Worm (Caenorhabditis elegans): ENCODE data around the gene C18A11.4.

Gene C18A11.4

ce11 chrX:8083330-8083729, 38.0 kb downstream of the C18A11.4 start:
- no peak for TF ChIP-seq unc-39 (tag; optimal IDR thresholded peaks at IDR 0.05)
- TF ChIP-seq unc-62 (GFP tag; optimal IDR thresholded peaks at IDR 0.05) = no peak
- TF ChIP-seq R02D3.7 (tag; optimal IDR thresholded peaks at IDR 0.05) = no peak
- TF ChIP-seq lin-13 (GFP tag; optimal IDR thresholded peaks at IDR 0.05) = no peak
- TF ChIP-seq blmp-1 (tag; optimal IDR thresholded peaks at IDR 0.05; ENCODE audit: insufficient read depth) = no peak
- no peak for TF ChIP-seq dmd-4 (tag; optimal IDR thresholded peaks at IDR 0.05)

- TF ChIP-seq ztf-1 (GFP tag; conservative IDR thresholded peaks at IDR 0.05) (no peak), alr-1 (tag; optimal IDR thresholded peaks at IDR 0.05) (no peak), nhr-12 (tag; optimal IDR thresholded peaks at IDR 0.05) (no peak), sem-4 (tag; optimal IDR thresholded peaks at IDR 0.05) (no peak), sma-9 (GFP tag; optimal IDR thresholded peaks at IDR 0.05) (peak; percentile 90), sma-9 (tag; optimal IDR thresholded peaks at IDR 0.05) (no peak), lsy-2 (tag; optimal IDR thresholded peaks at IDR 0.05) (peak in 1 of 2 experiments; percentile 37), nhr-6 (tag; optimal IDR thresholded peaks at IDR 0.05) (peak; percentile 55), unc-62 (GFP tag; optimal IDR thresholded peaks at IDR 0.05) (no peak), egl-27 (tag; optimal IDR thresholded peaks at IDR 0.05) (no peak), C34F6.9 (tag; optimal IDR thresholded peaks at IDR 0.05) (peak; percentile 13), nhr-77 (tag; optimal IDR thresholded peaks at IDR 0.05) (no peak), crh-2 (tag; optimal IDR thresholded peaks at IDR 0.05) (peak; percentile 75), ama-1 (optimal IDR thresholded peaks at IDR 0.05) (peak; percentile 40), nhr-10 (tag; optimal IDR thresholded peaks at IDR 0.05) (no peak), fos-1 (tag; optimal IDR thresholded peaks at IDR 0.05) (peak; percentile 75), nhr-11 (tag; optimal IDR thresholded peaks at IDR 0.05) (no peak), nhr-25 (tag; optimal IDR thresholded peaks at IDR 0.05) (peak; percentile 90), R02D3.7 (tag; optimal IDR thresholded peaks at IDR 0.05) (no peak), unc-55 (GFP tag; optimal IDR thresholded peaks at IDR 0.05) (no peak), ceh-16 (tag; optimal IDR thresholded peaks at IDR 0.05) (peak; percentile 74), gmeb-1 (tag; optimal IDR thresholded peaks at IDR 0.05) (peak; percentile 65), nhr-21 (tag; optimal IDR thresholded peaks at IDR 0.05) (peak; percentile 78), lin-11 (tag; optimal IDR thresholded peaks at IDR 0.05) (peak; percentile 5), mbf-1 (tag; optimal IDR thresholded peaks at IDR 0.05) (no peak), elt-1 (tag; optimal IDR thresholded peaks at IDR 0.05) (no peak), nhr-129 (tag; optimal IDR thresholded peaks at IDR 0.05) (peak; percentile 70), dmd-4 (tag; optimal IDR thresholded peaks at IDR 0.05) (no peak), unc-39 (tag; optimal IDR thresholded peaks at IDR 0.05) (no peak), nhr-237 (tag; optimal IDR thresholded peaks at IDR 0.05) (no peak), peb-1 (tag; optimal IDR thresholded peaks at IDR 0.05) (no peak), sma-3 (GFP tag; optimal IDR thresholded peaks at IDR 0.05) (peak; percentile 92), lin-13 (GFP tag; optimal IDR thresholded peaks at IDR 0.05) (no peak), snpc-4 (tag; optimal IDR thresholded peaks at IDR 0.05) (no peak), lin-39 (tag; optimal IDR thresholded peaks at IDR 0.05) (no peak), ceh-82 (tag; optimal IDR thresholded peaks at IDR 0.05) (no peak), blmp-1 (tag; optimal IDR thresholded peaks at IDR 0.05; ENCODE audit: insufficient read depth) (peak; percentile 78), ztf-4 (tag; optimal IDR thresholded peaks at IDR 0.05) (no peak), skn-1 (tag; optimal IDR thresholded peaks at IDR 0.05) (no peak), ZK546.5 (tag; optimal IDR thresholded peaks at IDR 0.05) (no peak), mdl-1 (tag; optimal IDR thresholded peaks at IDR 0.05) (peak; percentile 59 to 90), Y55F3AM.14 (GFP tag; optimal IDR thresholded peaks at IDR 0.05) (peak; percentile 12), mab-5 (tag; optimal IDR thresholded peaks at IDR 0.05) (no peak), aly-2 (tag; optimal IDR thresholded peaks at IDR 0.05) (no peak), nhr-23 (tag; optimal IDR thresholded peaks at IDR 0.05) (no peak), ztf-11 (tag; optimal IDR thresholded peaks at IDR 0.05) (no peak), zag-1 (tag; optimal IDR thresholded peaks at IDR 0.05) (no peak), elt-3 (tag; optimal IDR thresholded peaks at IDR 0.05) (no peak), F13H6.1 (tag; optimal IDR thresholded peaks at IDR 0.05) (peak; percentile 59)
Observed at ce11 chrX:8083919-8084318, 38.6 kb downstream of the C18A11.4 start, which contains the start of gene K07E3.4. K07E3.4 (minus strand) TSS chrX:8084018.

All from whole organism, L2 larva.